Fruit fly (Drosophila melanogaster): Measurements from ENCODE around the gene cm.
A peak's percentile ranks its signal among the peaks of the same experiment; 100 is the strongest.

Gene cm

dm6 chrX:6994473-6995179, 16.3 kb downstream of the cm start (continued):
- no peak for TF ChIP-seq CG1602 (GFP tag; optimal IDR thresholded peaks at IDR 0.05)
- peak; percentile 21 for TF ChIP-seq fd102C (GFP tag; optimal IDR thresholded peaks at IDR 0.05)
- peak; percentile 79 for TF ChIP-seq sd (tag; optimal IDR thresholded peaks at IDR 0.05)
- peak; percentile 4 for TF ChIP-seq schlank (tag; optimal IDR thresholded peaks at IDR 0.05)
- no peak for TF ChIP-seq CG31224 (GFP tag; IDR thresholded peaks at IDR 0.05)
- no peak for TF ChIP-seq Sox100B (GFP tag; optimal IDR thresholded peaks at IDR 0.05)
- no peak for TF ChIP-seq zen (tag; optimal IDR thresholded peaks at IDR 0.05)
- no peak for TF ChIP-seq CG8765 (GFP tag; IDR thresholded peaks at IDR 0.05)
- TF ChIP-seq CG8359 (GFP tag; optimal IDR thresholded peaks at IDR 0.05; ENCODE audit: borderline replicate concordance): no peak
- no peak for TF ChIP-seq CG6683 (GFP tag; optimal IDR thresholded peaks at IDR 0.05)
- TF ChIP-seq D19A (tag; optimal IDR thresholded peaks at IDR 0.05): no peak
- peak; percentile 19 for TF ChIP-seq CG3407 (GFP tag; optimal IDR thresholded peaks at IDR 0.05)
- no peak for TF ChIP-seq CG11398 (GFP tag; optimal IDR thresholded peaks at IDR 0.05)
- no peak for TF ChIP-seq CG10565 (GFP tag; optimal IDR thresholded peaks at IDR 0.05)
- TF ChIP-seq mld (GFP tag; IDR thresholded peaks at IDR 0.05; ENCODE audit: partially characterized antibody): no peak
- TF ChIP-seq CG11247 (GFP tag; IDR thresholded peaks at IDR 0.05): no peak
- no peak for TF ChIP-seq Trl (optimal IDR thresholded peaks at IDR 0.05)
- no peak for TF ChIP-seq Trl (GFP tag; optimal IDR thresholded peaks at IDR 0.05)
- no peak for TF ChIP-seq CG15269 (tag; optimal IDR thresholded peaks at IDR 0.05)
- TF ChIP-seq sens (GFP tag): peak; percentile 60
- peak; percentile 43 for TF ChIP-seq wek (GFP tag; optimal IDR thresholded peaks at IDR 0.05)
- TF ChIP-seq CG30403 (GFP tag; optimal IDR thresholded peaks at IDR 0.05): no peak
- no peak for TF ChIP-seq psq (GFP tag; optimal IDR thresholded peaks at IDR 0.05)
- no peak for TF ChIP-seq emc (GFP tag; optimal IDR thresholded peaks at IDR 0.05)
- TF ChIP-seq kay (GFP tag; optimal IDR thresholded peaks at IDR 0.05): no peak
- no peak for TF ChIP-seq Mad (GFP tag; optimal IDR thresholded peaks at IDR 0.05)
- no peak for TF ChIP-seq eve (GFP tag; optimal IDR thresholded peaks at IDR 0.05)
- TF ChIP-seq ssp (GFP tag; IDR thresholded peaks at IDR 0.05): no peak
- TF ChIP-seq Dbx (GFP tag; IDR thresholded peaks at IDR 0.05): no peak
- peak; percentile 24 for TF ChIP-seq sug (tag; optimal IDR thresholded peaks at IDR 0.05)
- no peak for TF ChIP-seq CG7963 (GFP tag; IDR thresholded peaks at IDR 0.05; ENCODE audit: partially characterized antibody)
- TF ChIP-seq twi (tag; optimal IDR thresholded peaks at IDR 0.05): no peak
- no peak for TF ChIP-seq Side (GFP tag; optimal IDR thresholded peaks at IDR 0.05)
- TF ChIP-seq pho (GFP tag; optimal IDR thresholded peaks at IDR 0.05): no peak
- TF ChIP-seq CG14860 (GFP tag; IDR thresholded peaks at IDR 0.05; ENCODE audit: partially characterized antibody): no peak
- peak; percentile 40 for TF ChIP-seq odd (GFP tag; optimal IDR thresholded peaks at IDR 0.05)
- no peak for TF ChIP-seq Sry-β (GFP tag; optimal IDR thresholded peaks at IDR 0.05)
- no peak for TF ChIP-seq tna (GFP tag; IDR thresholded peaks at IDR 0.05; ENCODE audit: partially characterized antibody)
- TF ChIP-seq Opbp (GFP tag; IDR thresholded peaks at IDR 0.05; ENCODE audit: partially characterized antibody): no peak
- TF ChIP-seq Med (GFP tag): peak; percentile 34
- TF ChIP-seq Aef1 (GFP tag; IDR thresholded peaks at IDR 0.05): no peak
- TF ChIP-seq Xbp1 (GFP tag; optimal IDR thresholded peaks at IDR 0.05): no peak
- no peak for TF ChIP-seq CG12942 (GFP tag; optimal IDR thresholded peaks at IDR 0.05)
- peak; percentile 11 for TF ChIP-seq gem (tag; optimal IDR thresholded peaks at IDR 0.05)
- no peak for TF ChIP-seq lmd (GFP tag; IDR thresholded peaks at IDR 0.05)
- no peak for TF ChIP-seq CG6689 (GFP tag; IDR thresholded peaks at IDR 0.05)
- peak; percentile 29 for TF ChIP-seq ATbp (GFP tag; optimal IDR thresholded peaks at IDR 0.05)
- TF ChIP-seq CG7745 (tag; optimal IDR thresholded peaks at IDR 0.05): peak; percentile 26
- TF ChIP-seq CG13424 (tag; optimal IDR thresholded peaks at IDR 0.05): peak; percentile 20
- TF ChIP-seq ash1 (GFP tag; optimal IDR thresholded peaks at IDR 0.05): no peak
